Worm (Caenorhabditis elegans) whole organism, L2 larva: ENCODE results near the gene F26F12.4.

Experiments
- aly-2 ChIP-seq: fragments of 150-350 bp; optimal IDR thresholded peaks from 2 replicates; lab custom pipeline; 2014; ENCODE audit warnings: missing biosample characterization, missing genetic modification characterization
- elt-3 ChIP-seq: sonication (generic microtip); optimal IDR thresholded peaks from 2 replicates; lab custom pipeline; 2017; ENCODE audit warnings: missing biosample characterization, missing genetic modification characterization
- lsy-2 ChIP-seq, 2 experiments: fragments of 150-350 bp in 1 of 2; sonication (generic microtip) in 1 of 2; optimal IDR thresholded peaks; 2 replicates each; lab custom pipeline; 2014 to 2017; ENCODE audit warnings: missing biosample characterization in 2 of 2, missing genetic modification characterization in 2 of 2
- nhr-25 ChIP-seq: fragments of 150-350 bp; sonication (generic microtip); optimal IDR thresholded peaks from 3 replicates; lab custom pipeline; 2014; ENCODE audit warnings: missing biosample characterization, missing genetic modification characterization
- ztf-11 ChIP-seq: sonication (generic microtip); optimal IDR thresholded peaks from 2 replicates; lab custom pipeline; 2017; ENCODE audit warnings: missing biosample characterization, missing genetic modification characterization

- TF ChIP-seq elt-3 (tag; lab: Kevin White, UChicago) = no peak
- TF ChIP-seq lsy-2 (tag; optimal IDR thresholded peaks at IDR 0.05; lab: Kevin White, UChicago) = no peak
- no peak for TF ChIP-seq ztf-11 (tag; lab: Kevin White, UChicago)
- TF ChIP-seq nhr-25 (tag; lab: Kevin White, UChicago) = no peak
- TF ChIP-seq aly-2 (tag; lab: Kevin White, UChicago) = no peak
Measured at ce11 chrV:5836616-5836982, 32.5 kb downstream of the F26F12.4 start, which contains the start of gene col-140.
